Fruit fly (Drosophila melanogaster) whole organism, embryonic: ENCODE results near the gene spd-2.

Experiments
- CG14965 ChIP-seq: fragments of 200-800 bp; sonication (Bioruptor generic); optimal IDR thresholded peaks from 2 replicates; lab custom pipeline; 2016; ENCODE audit warnings: missing biosample characterization, missing genetic modification characterization, borderline replicate concordance
- CG6683 ChIP-seq: fragments of 200-800 bp; sonication (Bioruptor generic); optimal IDR thresholded peaks from 2 replicates; lab custom pipeline; 2017; ENCODE audit warnings: missing biosample characterization, mild to moderate bottlenecking, missing genetic modification characterization, missing genetic modification reagents
- CG8290 ChIP-seq, 3 experiments: fragments of 200-800 bp; sonication (Bioruptor generic); optimal IDR thresholded peaks; 2 replicates each; lab custom pipeline; 2016 to 2019; ENCODE audit warnings: missing biosample characterization in 3 of 3, missing genetic modification characterization in 3 of 3, mild to moderate bottlenecking in 2 of 3, moderate library complexity in 1 of 3
- CrebB ChIP-seq: fragments of 200-800 bp; sonication (Bioruptor generic); optimal IDR thresholded peaks from 3 replicates; lab custom pipeline; 2018; ENCODE audit warnings: missing biosample characterization, mild to moderate bottlenecking, missing genetic modification characterization
- NC2α ChIP-seq: fragments of 200-800 bp; sonication (Bioruptor generic); optimal IDR thresholded peaks from 2 replicates; lab custom pipeline; 2016; ENCODE audit warnings: missing biosample characterization, missing genetic modification characterization
- Usf ChIP-seq: fragments of 200-800 bp; sonication (Bioruptor generic); optimal IDR thresholded peaks from 2 replicates; lab custom pipeline; 2017; ENCODE audit warnings: missing genotype, missing biosample characterization, missing genetic modification characterization
- br ChIP-seq: fragments of >200 bp; optimal IDR thresholded peaks from 2 replicates; lab custom pipeline; 2017
- crc ChIP-seq: fragments of 200-800 bp; sonication (Bioruptor generic); optimal IDR thresholded peaks from 2 replicates; lab custom pipeline; 2016; ENCODE audit warnings: missing biosample characterization, missing genetic modification characterization
- croc ChIP-seq: fragments of 200-800 bp; sonication (Bioruptor generic); conservative IDR thresholded peaks from 3 replicates; pipeline ENCODE4 v1.3.6; 2022; ENCODE audit warnings: missing biosample characterization, missing genetic modification characterization
- fru ChIP-seq: fragments of >200 bp; optimal IDR thresholded peaks from 2 replicates; lab custom pipeline; 2017
- her ChIP-seq: fragments of 200-800 bp; sonication (Bioruptor generic); optimal IDR thresholded peaks from 2 replicates; lab custom pipeline; 2016; ENCODE audit warnings: missing biosample characterization, missing genetic modification characterization
- jumu ChIP-seq: fragments of 200-800 bp; sonication (Bioruptor generic); optimal IDR thresholded peaks from 3 replicates; lab custom pipeline; 2016; ENCODE audit warnings: missing biosample characterization, missing genetic modification characterization
- row ChIP-seq: fragments of 200-800 bp; sonication (Bioruptor generic); IDR thresholded peaks from 3 replicates; pipeline ENCODE4 v1.3.6; 2022; ENCODE audit warnings: missing biosample characterization, missing genetic modification characterization
- usp ChIP-seq: fragments of >200 bp; optimal IDR thresholded peaks from 2 replicates; lab custom pipeline; 2017; ENCODE audit warnings: missing biosample characterization, missing genetic modification characterization

- TF ChIP-seq NC2α (GFP tag; lab: Kevin White, UChicago), result no peak
- TF ChIP-seq CG14965 (GFP tag; lab: Kevin White, UChicago), result no peak
- no peak for TF ChIP-seq usp (GFP tag; lab: Kevin White, UChicago)
- no peak for TF ChIP-seq Usf
- no peak for TF ChIP-seq her
- TF ChIP-seq croc, result no peak
- TF ChIP-seq jumu (GFP tag; lab: Kevin White, UChicago), result no peak
- 0 out of 3 replicates have a peak, but pooled peaks have one; percentile 7 for TF ChIP-seq row
- TF ChIP-seq CG8290 (GFP tag; optimal IDR thresholded peaks at IDR 0.05; lab: Kevin White, UChicago), result no peak
- no peak for TF ChIP-seq CG8290 (tag; optimal IDR thresholded peaks at IDR 0.05; lab: Kevin White, UChicago)
- no peak for TF ChIP-seq crc (GFP tag; lab: Kevin White, UChicago)
- no peak for TF ChIP-seq CrebB (tag; lab: Kevin White, UChicago)
- TF ChIP-seq br (lab: Kevin White, UChicago), result no peak
- no peak for TF ChIP-seq fru (lab: Kevin White, UChicago)
- no peak for TF ChIP-seq CG6683 (GFP tag; lab: Kevin White, UChicago)
These were observed 28.1 kb downstream of the spd-2 start, which contains the start of gene UQCR-6.4L for dm6 chr3L:16566700-16567221.
